Worm (Caenorhabditis elegans): ENCODE data around the gene apm-3.

- TF ChIP-seq klf-2 (GFP tag; conservative IDR thresholded peaks at IDR 0.05) (no peak), tab-1 (GFP tag; IDR thresholded peaks at IDR 0.05) (no peak), cog-1 (tag; optimal IDR thresholded peaks at IDR 0.05) (no peak), flt-1 (GFP tag; IDR thresholded peaks at IDR 0.05) (no peak), med-1 (GFP tag; optimal IDR thresholded peaks at IDR 0.05; ENCODE audit: insufficient read depth) (no peak), ztf-23 (GFP tag; IDR thresholded peaks at IDR 0.05) (no peak), T22C8.4 (GFP tag; IDR thresholded peaks at IDR 0.05) (no peak), ztf-29 (GFP tag; IDR thresholded peaks at IDR 0.05) (no peak)
Observed at ce11 chrX:980252-981009, 25.7 kb downstream of the apm-3 start, which contains the start of gene C44C1.1.

Data from whole organism, midembryonic.